Worm (Caenorhabditis elegans) whole organism, L3 larva: ENCODE data around the gene aco-1.
A peak's percentile ranks its signal among the peaks of the same experiment; 100 is the strongest.

Experiments
- R02D3.7 ChIP-seq: fragments of 150-350 bp; optimal IDR thresholded peaks from 2 replicates; lab custom pipeline; 2014; ENCODE audit warnings: missing biosample characterization, missing genetic modification characterization
- ZK546.5 ChIP-seq: sonication (generic microtip); optimal IDR thresholded peaks from 2 replicates; lab custom pipeline; 2017; ENCODE audit warnings: missing biosample characterization, missing genetic modification characterization
- aly-2 ChIP-seq: fragments of 150-350 bp; optimal IDR thresholded peaks from 2 replicates; lab custom pipeline; 2014; ENCODE audit warnings: missing biosample characterization, missing genetic modification characterization
- ama-1 ChIP-seq: fragments of 150-350 bp; optimal IDR thresholded peaks from 2 replicates; lab custom pipeline; 2018
- ceh-16 ChIP-seq: sonication (generic microtip); optimal IDR thresholded peaks from 2 replicates; lab custom pipeline; 2017; ENCODE audit warnings: missing biosample characterization, missing genetic modification characterization
- ceh-28 ChIP-seq: fragments of 150-350 bp; optimal IDR thresholded peaks from 2 replicates; lab custom pipeline; 2014; ENCODE audit warnings: missing biosample characterization, missing genetic modification reagents, missing genetic modification characterization
- ceh-82 ChIP-seq: fragments of 150-350 bp; optimal IDR thresholded peaks from 2 replicates; lab custom pipeline; 2014; ENCODE audit warnings: missing biosample characterization, missing genetic modification characterization
- daf-12 ChIP-seq: fragments of 150-350 bp; optimal IDR thresholded peaks from 2 replicates; lab custom pipeline; 2014; ENCODE audit warnings: missing biosample characterization, missing genetic modification reagents, missing genetic modification characterization
- egl-27 ChIP-seq: sonication (generic microtip); optimal IDR thresholded peaks from 4 replicates; lab custom pipeline; 2017; ENCODE audit warnings: missing biosample characterization, missing genetic modification reagents, missing genetic modification characterization
- egl-5 ChIP-seq: fragments of 150-350 bp; optimal IDR thresholded peaks from 2 replicates; lab custom pipeline; 2017; ENCODE audit warnings: missing biosample characterization, missing genetic modification reagents, missing genetic modification characterization, inconsistent platforms
- elt-1 ChIP-seq: fragments of 150-350 bp; optimal IDR thresholded peaks from 2 replicates; lab custom pipeline; 2014; ENCODE audit warnings: missing biosample characterization, missing genetic modification characterization
- elt-2 ChIP-seq: sonication (generic microtip); optimal IDR thresholded peaks from 2 replicates; lab custom pipeline; 2016; ENCODE audit warnings: missing genetic modification reagents, mild to moderate bottlenecking, missing genetic modification characterization, missing compliant biosample characterization
- elt-3 ChIP-seq, 3 experiments: fragments of 150-350 bp in 1 of 3; sonication (generic microtip) in 2 of 3; optimal IDR thresholded peaks; 2 replicates in 2 of 3; 4 replicates in 1 of 3; lab custom pipeline; 2014 to 2017; ENCODE audit warnings: missing biosample characterization in 3 of 3, missing genetic modification characterization in 3 of 3
- eor-1 ChIP-seq, 2 experiments: fragments of 150-350 bp; optimal IDR thresholded peaks; 2 replicates each; lab custom pipeline; 2014 to 2018; ENCODE audit warnings: missing biosample characterization in 2 of 2, missing genetic modification characterization in 2 of 2
- fkh-10 ChIP-seq: sonication (generic microtip); optimal IDR thresholded peaks from 2 replicates; lab custom pipeline; 2017; ENCODE audit warnings: missing biosample characterization, missing genetic modification reagents, missing genetic modification characterization
- fkh-2 ChIP-seq: fragments of 150-350 bp; optimal IDR thresholded peaks from 2 replicates; lab custom pipeline; 2014; ENCODE audit warnings: missing biosample characterization, missing genetic modification reagents, missing genetic modification characterization
- fos-1 ChIP-seq: fragments of 150-350 bp; optimal IDR thresholded peaks from 2 replicates; lab custom pipeline; 2014; ENCODE audit warnings: missing biosample characterization, missing genetic modification characterization
- hmg-11 ChIP-seq: sonication (generic microtip); optimal IDR thresholded peaks from 2 replicates; lab custom pipeline; 2016; ENCODE audit warnings: missing genetic modification characterization, missing compliant biosample characterization
- jun-1 ChIP-seq: fragments of 150-350 bp; optimal IDR thresholded peaks from 2 replicates; lab custom pipeline; 2014; ENCODE audit warnings: missing biosample characterization, missing genetic modification reagents, missing genetic modification characterization
- lsy-12 ChIP-seq: sonication (generic microtip); optimal IDR thresholded peaks from 2 replicates; lab custom pipeline; 2016; ENCODE audit warnings: mild to moderate bottlenecking, missing genetic modification characterization, missing compliant biosample characterization
- mdl-1 ChIP-seq: fragments of 150-350 bp; optimal IDR thresholded peaks from 2 replicates; lab custom pipeline; 2014; ENCODE audit warnings: missing biosample characterization, missing genetic modification characterization
- mml-1 ChIP-seq: fragments of 150-350 bp; sonication (generic microtip); optimal IDR thresholded peaks from 3 replicates; lab custom pipeline; 2014; ENCODE audit warnings: missing biosample characterization, missing genetic modification characterization
- nfya-1 ChIP-seq: sonication (generic microtip); optimal IDR thresholded peaks from 2 replicates; lab custom pipeline; 2017; ENCODE audit warnings: missing genetic modification characterization, mild to moderate bottlenecking, missing compliant biosample characterization, antibody characterized with exemption, moderate library complexity; ENCODE audit not compliant: insufficient read depth
- nhr-11 ChIP-seq: fragments of 150-350 bp; optimal IDR thresholded peaks from 2 replicates; lab custom pipeline; 2014; ENCODE audit warnings: missing biosample characterization, missing genetic modification characterization
- nhr-12 ChIP-seq: fragments of 150-350 bp; optimal IDR thresholded peaks from 2 replicates; lab custom pipeline; 2014; ENCODE audit warnings: missing biosample characterization, missing genetic modification characterization
- nhr-23 ChIP-seq: fragments of 150-350 bp; optimal IDR thresholded peaks from 2 replicates; lab custom pipeline; 2014; ENCODE audit warnings: missing biosample characterization, missing genetic modification reagents, missing genetic modification characterization
- nhr-237 ChIP-seq: fragments of 150-350 bp; optimal IDR thresholded peaks from 2 replicates; lab custom pipeline; 2014; ENCODE audit warnings: missing biosample characterization, missing genetic modification characterization
- nhr-25 ChIP-seq: sonication (generic microtip); optimal IDR thresholded peaks from 2 replicates; lab custom pipeline; 2017; ENCODE audit warnings: missing biosample characterization, missing genetic modification characterization
- nhr-28 ChIP-seq: fragments of 150-350 bp; optimal IDR thresholded peaks from 2 replicates; lab custom pipeline; 2014; ENCODE audit warnings: missing biosample characterization, missing genetic modification characterization
- nhr-67 ChIP-seq: fragments of 150-350 bp; optimal IDR thresholded peaks from 2 replicates; lab custom pipeline; 2014; ENCODE audit warnings: missing biosample characterization, missing genetic modification characterization
- nhr-76 ChIP-seq: fragments of 150-350 bp; sonication (generic microtip); optimal IDR thresholded peaks from 5 replicates; lab custom pipeline; 2014; ENCODE audit warnings: missing biosample characterization, missing genetic modification characterization
- pha-4 ChIP-seq: fragments of 150-350 bp; optimal IDR thresholded peaks from 2 replicates; lab custom pipeline; 2014; ENCODE audit warnings: missing biosample characterization, missing genetic modification reagents, missing genetic modification characterization
- pqm-1 ChIP-seq: fragments of 150-350 bp; optimal IDR thresholded peaks from 2 replicates; lab custom pipeline; 2017; ENCODE audit warnings: missing biosample characterization, missing genetic modification characterization, inconsistent platforms
- tbx-2 ChIP-seq: sonication (generic microtip); optimal IDR thresholded peaks from 2 replicates; lab custom pipeline; 2016; ENCODE audit warnings: mild to moderate bottlenecking, missing genetic modification characterization, missing compliant biosample characterization
- unc-39 ChIP-seq: sonication (generic microtip); optimal IDR thresholded peaks from 4 replicates; lab custom pipeline; 2017; ENCODE audit warnings: missing biosample characterization, missing genetic modification characterization
- zag-1 ChIP-seq: fragments of 150-350 bp; optimal IDR thresholded peaks from 2 replicates; lab custom pipeline; 2014; ENCODE audit warnings: missing biosample characterization, missing genetic modification characterization
- ztf-11 ChIP-seq: fragments of 150-350 bp; optimal IDR thresholded peaks from 2 replicates; lab custom pipeline; 2014; ENCODE audit warnings: missing biosample characterization, missing genetic modification characterization

The aco-1 gene

ce11 chrX:11339375-11339924 lies at the start of gene aco-1:
Gene aco-1 (plus strand): TSS chrX:11339874.
- TF ChIP-seq pqm-1 (peak; percentile 60), hmg-11 (tag; lab: Kevin White, UChicago) (peak; percentile 27), R02D3.7 (no peak), elt-1 (tag; lab: Kevin White, UChicago) (peak; percentile 13), nhr-11 (tag; lab: Kevin White, UChicago) (no peak), nhr-25 (tag; lab: Kevin White, UChicago) (peak; percentile 88), elt-2 (tag; lab: Kevin White, UChicago) (peak; percentile 83), nhr-12 (tag; lab: Kevin White, UChicago) (no peak), fos-1 (tag; lab: Kevin White, UChicago) (no peak), egl-27 (tag; lab: Kevin White, UChicago) (peak; percentile 11), zag-1 (tag; lab: Kevin White, UChicago) (no peak), eor-1 (tag; optimal IDR thresholded peaks at IDR 0.05; lab: Kevin White, UChicago) (no peak), nhr-67 (tag; lab: Kevin White, UChicago) (no peak), daf-12 (no peak), ZK546.5 (tag; lab: Kevin White, UChicago) (no peak), aly-2 (no peak), nhr-28 (tag; lab: Kevin White, UChicago) (no peak), nhr-23 (peak; percentile 58), ceh-28 (tag; lab: Kevin White, UChicago) (no peak), egl-5 (tag; lab: Kevin White, UChicago) (no peak)

ce11 chrX:11289925-11290324 lies 49.7 kb upstream of the aco-1 start:
- TF ChIP-seq tbx-2 (tag; lab: Kevin White, UChicago) = no peak
- TF ChIP-seq nhr-11 (tag; lab: Kevin White, UChicago) = no peak
- TF ChIP-seq pqm-1 = peak; percentile 59
- no peak for TF ChIP-seq nfya-1 (tag; lab: Kevin White, UChicago)
- no peak for TF ChIP-seq ceh-16 (tag; lab: Kevin White, UChicago)
- TF ChIP-seq fkh-2 = no peak
- no peak for TF ChIP-seq ceh-28 (tag; lab: Kevin White, UChicago)
- TF ChIP-seq ztf-11 (tag; lab: Kevin White, UChicago) = no peak
- TF ChIP-seq hmg-11 (tag; lab: Kevin White, UChicago) = no peak
- TF ChIP-seq egl-27 (tag; lab: Kevin White, UChicago) = no peak
- TF ChIP-seq elt-3 (tag; optimal IDR thresholded peaks at IDR 0.05; lab: Kevin White, UChicago) = no peak
- TF ChIP-seq daf-12 = no peak
- no peak for TF ChIP-seq unc-39 (tag; lab: Kevin White, UChicago)
- no peak for TF ChIP-seq elt-1 (tag; lab: Kevin White, UChicago)
- no peak for TF ChIP-seq mdl-1 (tag; lab: Kevin White, UChicago)
- peak; percentile 6 for TF ChIP-seq jun-1 (tag; lab: Kevin White, UChicago)
- no peak for TF ChIP-seq ceh-82 (tag; lab: Kevin White, UChicago)
- peak; percentile 86 for TF ChIP-seq elt-2 (tag; lab: Kevin White, UChicago)
- no peak for TF ChIP-seq zag-1 (tag; lab: Kevin White, UChicago)

DNA sequence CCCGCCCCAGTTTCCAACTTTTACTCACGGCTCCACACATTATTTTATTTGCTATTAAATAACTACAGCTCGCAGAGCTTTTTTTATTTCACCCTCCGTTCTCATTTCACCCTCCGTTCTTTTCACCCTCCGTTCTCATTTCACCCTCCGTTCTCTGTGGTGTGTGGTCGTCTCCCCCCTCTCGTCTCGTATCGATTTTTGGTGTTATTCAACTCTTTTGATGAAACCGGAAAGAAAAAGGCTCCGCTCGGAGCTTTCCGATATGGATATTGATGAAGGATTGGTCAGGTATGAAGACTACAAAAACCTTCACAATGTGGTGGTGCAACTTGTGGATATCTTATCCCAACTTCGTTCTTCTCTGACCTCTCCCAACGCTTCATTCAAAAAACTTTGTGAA lies 49.1 kb upstream of the aco-1 start:
- TF ChIP-seq mml-1 (tag; lab: Kevin White, UChicago) = no peak
- TF ChIP-seq eor-1 (tag; optimal IDR thresholded peaks at IDR 0.05; lab: Kevin White, UChicago) = no peak
- TF ChIP-seq lsy-12 (tag; lab: Kevin White, UChicago) = no peak
- TF ChIP-seq R02D3.7 = no peak
- TF ChIP-seq ama-1 (lab: Kevin White, UChicago) = no peak
- TF ChIP-seq nhr-23 = no peak
- no peak for TF ChIP-seq ZK546.5 (tag; lab: Kevin White, UChicago)
- no peak for TF ChIP-seq pha-4
- TF ChIP-seq nhr-76 (tag; lab: Kevin White, UChicago) = no peak
- TF ChIP-seq ceh-28 (tag; lab: Kevin White, UChicago) = no peak
- TF ChIP-seq nhr-237 = no peak
- TF ChIP-seq fkh-10 (GFP tag; lab: Kevin White, UChicago) = no peak
- no peak for TF ChIP-seq nhr-25 (tag; lab: Kevin White, UChicago)
- no peak for TF ChIP-seq tbx-2 (tag; lab: Kevin White, UChicago)
- no peak for TF ChIP-seq egl-27 (tag; lab: Kevin White, UChicago)
